Worm (Caenorhabditis elegans) whole organism, L3 larva: ENCODE results near the gene F02E11.7.

ENCODE experiments used
- ceh-28 ChIP-seq: fragments of 150-350 bp; optimal IDR thresholded peaks from 2 replicates; lab custom pipeline; 2014; ENCODE audit warnings: missing biosample characterization, missing genetic modification reagents, missing genetic modification characterization
- ceh-82 ChIP-seq: fragments of 150-350 bp; optimal IDR thresholded peaks from 2 replicates; lab custom pipeline; 2014; ENCODE audit warnings: missing biosample characterization, missing genetic modification characterization
- ceh-9 ChIP-seq: sonication (generic microtip); optimal IDR thresholded peaks from 2 replicates; lab custom pipeline; 2018; ENCODE audit warnings: missing biosample characterization, missing genetic modification characterization
- egl-27 ChIP-seq: sonication (generic microtip); optimal IDR thresholded peaks from 4 replicates; lab custom pipeline; 2017; ENCODE audit warnings: missing biosample characterization, missing genetic modification reagents, missing genetic modification characterization
- egl-5 ChIP-seq: fragments of 150-350 bp; optimal IDR thresholded peaks from 2 replicates; lab custom pipeline; 2017; ENCODE audit warnings: missing biosample characterization, missing genetic modification reagents, missing genetic modification characterization, inconsistent platforms
- elt-1 ChIP-seq: fragments of 150-350 bp; optimal IDR thresholded peaks from 2 replicates; lab custom pipeline; 2014; ENCODE audit warnings: missing biosample characterization, missing genetic modification characterization
- elt-2 ChIP-seq: sonication (generic microtip); optimal IDR thresholded peaks from 2 replicates; lab custom pipeline; 2016; ENCODE audit warnings: missing genetic modification reagents, mild to moderate bottlenecking, missing genetic modification characterization, missing compliant biosample characterization
- eor-1 ChIP-seq, 2 experiments: fragments of 150-350 bp; optimal IDR thresholded peaks; 2 replicates each; lab custom pipeline; 2014 to 2018; ENCODE audit warnings: missing biosample characterization in 2 of 2, missing genetic modification characterization in 2 of 2
- fkh-10 ChIP-seq: sonication (generic microtip); optimal IDR thresholded peaks from 2 replicates; lab custom pipeline; 2017; ENCODE audit warnings: missing biosample characterization, missing genetic modification reagents, missing genetic modification characterization
- fkh-2 ChIP-seq: fragments of 150-350 bp; optimal IDR thresholded peaks from 2 replicates; lab custom pipeline; 2014; ENCODE audit warnings: missing biosample characterization, missing genetic modification reagents, missing genetic modification characterization
- hmg-11 ChIP-seq: sonication (generic microtip); optimal IDR thresholded peaks from 2 replicates; lab custom pipeline; 2016; ENCODE audit warnings: missing genetic modification characterization, missing compliant biosample characterization
- lin-15B ChIP-seq: fragments of 150-350 bp; optimal IDR thresholded peaks from 2 replicates; lab custom pipeline; 2014; ENCODE audit warnings: missing biosample characterization, missing genetic modification characterization
- lin-39 ChIP-seq: fragments of 150-350 bp; optimal IDR thresholded peaks from 2 replicates; lab custom pipeline; 2018; ENCODE audit warnings: missing biosample characterization, missing genetic modification reagents, missing genetic modification characterization
- lsy-12 ChIP-seq: sonication (generic microtip); optimal IDR thresholded peaks from 2 replicates; lab custom pipeline; 2016; ENCODE audit warnings: mild to moderate bottlenecking, missing genetic modification characterization, missing compliant biosample characterization
- mdl-1 ChIP-seq: fragments of 150-350 bp; optimal IDR thresholded peaks from 2 replicates; lab custom pipeline; 2014; ENCODE audit warnings: missing biosample characterization, missing genetic modification characterization
- nfya-1 ChIP-seq: sonication (generic microtip); optimal IDR thresholded peaks from 2 replicates; lab custom pipeline; 2017; ENCODE audit warnings: missing genetic modification characterization, mild to moderate bottlenecking, missing compliant biosample characterization, antibody characterized with exemption, moderate library complexity; ENCODE audit not compliant: insufficient read depth
- nhr-11 ChIP-seq: fragments of 150-350 bp; optimal IDR thresholded peaks from 2 replicates; lab custom pipeline; 2014; ENCODE audit warnings: missing biosample characterization, missing genetic modification characterization
- nhr-12 ChIP-seq: fragments of 150-350 bp; optimal IDR thresholded peaks from 2 replicates; lab custom pipeline; 2014; ENCODE audit warnings: missing biosample characterization, missing genetic modification characterization
- nhr-23 ChIP-seq: fragments of 150-350 bp; optimal IDR thresholded peaks from 2 replicates; lab custom pipeline; 2014; ENCODE audit warnings: missing biosample characterization, missing genetic modification reagents, missing genetic modification characterization
- nhr-237 ChIP-seq: fragments of 150-350 bp; optimal IDR thresholded peaks from 2 replicates; lab custom pipeline; 2014; ENCODE audit warnings: missing biosample characterization, missing genetic modification characterization
- nhr-25 ChIP-seq: sonication (generic microtip); optimal IDR thresholded peaks from 2 replicates; lab custom pipeline; 2017; ENCODE audit warnings: missing biosample characterization, missing genetic modification characterization
- nhr-28 ChIP-seq: fragments of 150-350 bp; optimal IDR thresholded peaks from 2 replicates; lab custom pipeline; 2014; ENCODE audit warnings: missing biosample characterization, missing genetic modification characterization
- nhr-67 ChIP-seq: fragments of 150-350 bp; optimal IDR thresholded peaks from 2 replicates; lab custom pipeline; 2014; ENCODE audit warnings: missing biosample characterization, missing genetic modification characterization
- nhr-76 ChIP-seq: fragments of 150-350 bp; sonication (generic microtip); optimal IDR thresholded peaks from 5 replicates; lab custom pipeline; 2014; ENCODE audit warnings: missing biosample characterization, missing genetic modification characterization
- nhr-77 ChIP-seq: fragments of 150-350 bp; optimal IDR thresholded peaks from 2 replicates; lab custom pipeline; 2014; ENCODE audit warnings: missing biosample characterization, missing genetic modification characterization
- pha-4 ChIP-seq: fragments of 150-350 bp; optimal IDR thresholded peaks from 2 replicates; lab custom pipeline; 2014; ENCODE audit warnings: missing biosample characterization, missing genetic modification reagents, missing genetic modification characterization
- pqm-1 ChIP-seq: fragments of 150-350 bp; optimal IDR thresholded peaks from 2 replicates; lab custom pipeline; 2017; ENCODE audit warnings: missing biosample characterization, missing genetic modification characterization, inconsistent platforms
- sea-2 ChIP-seq: fragments of 150-350 bp; sonication (generic microtip); optimal IDR thresholded peaks from 4 replicates; lab custom pipeline; 2014; ENCODE audit warnings: missing biosample characterization, missing genetic modification reagents, missing genetic modification characterization
- snpc-4 ChIP-seq: fragments of 150-350 bp; optimal IDR thresholded peaks from 2 replicates; lab custom pipeline; 2014; ENCODE audit warnings: missing biosample characterization, missing genetic modification characterization
- tbx-2 ChIP-seq: sonication (generic microtip); optimal IDR thresholded peaks from 2 replicates; lab custom pipeline; 2016; ENCODE audit warnings: mild to moderate bottlenecking, missing genetic modification characterization, missing compliant biosample characterization
- unc-39 ChIP-seq: sonication (generic microtip); optimal IDR thresholded peaks from 4 replicates; lab custom pipeline; 2017; ENCODE audit warnings: missing biosample characterization, missing genetic modification characterization
- unc-62 ChIP-seq: fragments of 150-350 bp; sonication (generic microtip); optimal IDR thresholded peaks from 4 replicates; lab custom pipeline; 2014; ENCODE audit warnings: missing biosample characterization, missing genetic modification reagents, missing genetic modification characterization
- zag-1 ChIP-seq: fragments of 150-350 bp; optimal IDR thresholded peaks from 2 replicates; lab custom pipeline; 2014; ENCODE audit warnings: missing biosample characterization, missing genetic modification characterization
- ztf-11 ChIP-seq: fragments of 150-350 bp; optimal IDR thresholded peaks from 2 replicates; lab custom pipeline; 2014; ENCODE audit warnings: missing biosample characterization, missing genetic modification characterization

F02E11.7 gene

DNA sequence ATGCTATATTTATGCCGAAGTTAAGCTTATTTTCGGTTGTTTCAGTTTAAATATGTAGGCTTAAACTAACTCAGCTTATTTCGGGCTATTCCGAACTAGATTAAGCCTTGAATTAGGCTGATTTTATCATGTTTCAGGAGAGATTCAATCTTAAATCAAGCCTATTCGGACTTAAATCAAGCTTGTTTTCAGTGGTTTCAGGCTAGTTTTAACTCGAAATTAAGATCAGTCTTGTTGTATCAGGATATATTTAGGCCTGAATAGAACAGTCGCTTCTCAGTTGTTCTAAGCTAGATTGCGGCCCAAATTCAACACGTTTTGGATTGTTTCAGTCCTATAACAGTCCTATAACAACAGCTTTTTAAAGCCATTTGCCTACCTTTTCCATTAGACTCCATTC, 15.7 kb upstream of the F02E11.7 start:
- no peak for TF ChIP-seq nhr-11 (tag; lab: Kevin White, UChicago)
- TF ChIP-seq ztf-11 = no peak
- TF ChIP-seq zag-1 (tag; lab: Kevin White, UChicago) = no peak
- no peak for TF ChIP-seq nhr-23 (tag; lab: Kevin White, UChicago)

DNA sequence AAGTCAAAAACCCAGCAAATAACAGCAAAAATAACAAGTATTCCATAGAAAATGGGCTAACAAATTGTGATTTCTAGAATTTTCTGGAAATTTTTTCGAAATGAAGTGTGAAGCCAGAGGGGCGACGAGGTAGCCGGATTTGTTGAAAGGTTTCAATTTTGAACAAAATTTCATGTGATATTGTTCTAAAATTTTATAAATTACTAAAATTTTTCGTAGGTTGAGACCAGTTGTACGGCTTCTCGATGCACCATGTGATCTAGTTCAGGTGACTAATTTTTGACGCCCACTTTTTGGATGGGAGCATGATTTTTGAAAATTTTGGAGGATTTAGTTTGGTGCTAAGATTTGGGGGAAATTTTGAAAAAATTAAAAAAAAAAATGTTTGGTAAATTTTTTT, 8.2 kb upstream of the F02E11.7 start, which contains the start of gene gcy-19:
Gene gcy-19 (minus strand): TSS at position 101 of the 400 bp plus-strand sequence.
- TF ChIP-seq ceh-82 (no peak), lin-39 (no peak), sea-2 (GFP tag; lab: Kevin White, UChicago) (no peak), unc-62 (GFP tag; lab: Kevin White, UChicago) (no peak)

DNA sequence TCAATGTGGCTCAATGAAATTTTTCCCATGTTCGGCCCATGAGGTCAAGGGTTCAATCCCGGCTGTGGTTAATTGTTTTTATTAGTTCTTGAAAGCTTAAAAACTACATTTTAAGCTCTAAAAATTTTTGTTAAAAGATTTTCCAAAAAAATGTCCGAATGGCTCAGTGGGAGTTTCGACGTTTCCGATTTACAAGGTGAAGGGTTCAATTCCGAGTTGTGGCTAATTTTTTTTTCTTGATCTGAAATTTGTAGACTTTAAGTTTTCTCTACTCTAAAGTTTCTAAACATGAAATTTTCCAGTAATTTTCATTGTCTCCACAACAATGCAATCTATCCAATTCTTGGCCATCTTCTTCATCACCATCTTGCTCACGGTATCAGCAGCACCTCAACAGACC, 5.0 kb upstream of the F02E11.7 start, which contains the start of gene F02E11.2:
Gene F02E11.2 (plus strand): TSS at position 301 of the 400 bp plus-strand sequence.
- no peak for TF ChIP-seq nhr-76
- no peak for TF ChIP-seq tbx-2 (tag; lab: Kevin White, UChicago)
- no peak for TF ChIP-seq eor-1 (tag; optimal IDR thresholded peaks at IDR 0.05; lab: Kevin White, UChicago)
- no peak for TF ChIP-seq ceh-28 (tag; lab: Kevin White, UChicago)
- no peak for TF ChIP-seq lin-15B
- TF ChIP-seq nhr-12 (tag; lab: Kevin White, UChicago) = no peak
- TF ChIP-seq pqm-1 (tag; lab: Kevin White, UChicago) = no peak
- no peak for TF ChIP-seq elt-2 (tag; lab: Kevin White, UChicago)
- no peak for TF ChIP-seq nhr-67 (tag; lab: Kevin White, UChicago)

DNA sequence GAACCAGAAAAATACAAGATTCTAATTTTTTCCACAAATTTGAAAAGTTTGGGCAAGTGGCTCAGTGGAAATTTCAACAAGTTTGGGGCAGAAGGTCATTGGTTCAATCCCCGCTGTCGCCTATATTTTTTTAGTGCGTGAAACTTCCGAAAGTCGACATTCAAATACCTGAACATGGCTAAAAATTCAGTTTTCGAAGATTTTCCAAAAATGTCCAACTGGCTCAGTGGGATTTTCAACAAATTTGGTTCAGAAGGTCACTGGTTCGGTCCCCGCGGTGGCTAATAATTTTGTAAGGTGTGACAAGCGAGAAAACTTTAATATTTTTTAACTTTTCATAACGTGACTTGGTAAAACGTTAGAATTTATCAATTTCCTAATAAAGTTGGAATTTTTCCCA, 2.8 kb upstream of the F02E11.7 start:
- TF ChIP-seq sea-2 (GFP tag; lab: Kevin White, UChicago) (no peak), nhr-12 (tag; lab: Kevin White, UChicago) (no peak), egl-5 (tag; lab: Kevin White, UChicago) (no peak)

DNA sequence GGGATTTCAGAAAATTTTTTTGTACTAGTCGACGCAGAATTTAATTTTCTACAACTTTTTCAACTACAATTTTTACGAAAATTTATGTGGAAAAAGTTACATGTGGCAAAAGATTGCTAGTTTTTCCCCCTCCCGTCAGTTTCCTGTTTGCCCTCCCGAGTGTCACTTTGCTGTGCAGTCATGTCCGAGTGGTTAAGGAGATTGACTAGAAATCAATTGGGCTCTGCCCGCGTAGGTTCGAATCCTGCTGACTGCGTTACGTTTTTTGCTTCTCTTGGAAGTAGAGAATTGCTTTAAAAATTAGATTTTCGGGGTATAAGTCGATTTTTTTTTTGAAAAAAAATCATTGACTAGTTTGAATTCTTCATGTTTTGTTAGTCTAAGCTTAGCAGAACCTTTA, 350 bp downstream of the F02E11.7 start:
- TF ChIP-seq nfya-1 (tag; lab: Kevin White, UChicago) (peak; percentile 8), mdl-1 (tag; lab: Kevin White, UChicago) (no peak), nhr-25 (no peak), fkh-2 (no peak), lsy-12 (tag; lab: Kevin White, UChicago) (no peak), pha-4 (tag; lab: Kevin White, UChicago) (peak; percentile 17), nhr-67 (tag; lab: Kevin White, UChicago) (no peak), nhr-76 (no peak)

DNA sequence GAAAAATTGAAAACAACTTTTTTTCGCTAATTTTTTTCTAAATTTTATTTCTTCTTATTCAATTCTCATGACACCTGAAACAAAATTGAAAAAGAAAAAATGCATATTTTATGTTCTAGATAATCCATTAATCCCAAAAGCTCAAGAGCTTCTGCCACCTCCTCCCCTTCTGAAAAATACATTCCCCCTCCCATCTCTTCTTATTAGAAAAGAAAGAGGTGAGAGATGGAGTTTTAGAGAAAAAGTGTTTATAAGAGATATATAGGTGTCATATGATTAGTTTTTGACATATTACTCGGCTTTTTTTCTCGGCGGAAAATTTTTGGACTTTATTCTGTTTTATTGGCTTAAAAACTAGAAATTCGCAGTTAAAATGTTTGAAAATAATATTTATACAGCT, 3.1 kb downstream of the F02E11.7 start:
- TF ChIP-seq egl-27 (no peak), mdl-1 (tag; lab: Kevin White, UChicago) (no peak), snpc-4 (tag; lab: Kevin White, UChicago) (no peak), pha-4 (tag; lab: Kevin White, UChicago) (no peak), elt-1 (tag; lab: Kevin White, UChicago) (no peak), fkh-10 (GFP tag; lab: Kevin White, UChicago) (no peak), elt-2 (tag; lab: Kevin White, UChicago) (no peak), hmg-11 (no peak), egl-5 (tag; lab: Kevin White, UChicago) (no peak), sea-2 (GFP tag; lab: Kevin White, UChicago) (no peak), unc-39 (tag; lab: Kevin White, UChicago) (no peak), nhr-25 (no peak), nhr-77 (tag; lab: Kevin White, UChicago) (no peak), eor-1 (tag; optimal IDR thresholded peaks at IDR 0.05; lab: Kevin White, UChicago) (no peak), zag-1 (tag; lab: Kevin White, UChicago) (no peak)

DNA sequence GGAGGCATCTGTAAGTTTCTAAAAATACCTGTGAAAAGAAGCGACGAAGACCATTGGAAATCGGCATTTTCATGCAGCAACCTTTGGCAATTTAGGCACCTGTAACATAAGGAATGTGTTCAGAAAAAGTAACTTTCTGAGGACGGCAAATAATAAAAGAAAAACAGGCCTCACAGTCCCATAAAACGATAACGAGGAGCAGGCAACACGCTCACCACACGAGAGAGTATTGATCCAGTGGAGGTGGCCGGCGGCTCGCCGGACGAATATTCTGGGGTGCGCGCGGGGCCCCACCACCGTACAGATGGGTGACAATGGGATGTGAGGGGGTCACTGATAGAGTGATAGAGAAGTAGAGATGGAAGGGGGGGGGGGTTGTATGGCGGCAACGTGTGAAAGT, 7.5 kb downstream of the F02E11.7 start, which contains the start of gene F02E11.3:
Gene F02E11.3 (minus strand): TSS at position 101 of the 400 bp plus-strand sequence.
- TF ChIP-seq sea-2 (GFP tag; lab: Kevin White, UChicago) (no peak), nhr-28 (no peak), elt-2 (tag; lab: Kevin White, UChicago) (no peak), pqm-1 (tag; lab: Kevin White, UChicago) (no peak), lin-15B (no peak), nhr-237 (tag; lab: Kevin White, UChicago) (no peak), lin-39 (no peak), ceh-9 (tag; lab: Kevin White, UChicago) (no peak), ztf-11 (no peak)
